Worm (Caenorhabditis elegans) whole organism, L3 larva: ENCODE data around the gene M151.7.

Experiments
- ZK546.5 ChIP-seq: sonication (generic microtip); optimal IDR thresholded peaks from 2 replicates; lab custom pipeline; 2017; ENCODE audit warnings: missing biosample characterization, missing genetic modification characterization
- aly-2 ChIP-seq: fragments of 150-350 bp; optimal IDR thresholded peaks from 2 replicates; lab custom pipeline; 2014; ENCODE audit warnings: missing biosample characterization, missing genetic modification characterization
- ceh-16 ChIP-seq: sonication (generic microtip); optimal IDR thresholded peaks from 2 replicates; lab custom pipeline; 2017; ENCODE audit warnings: missing biosample characterization, missing genetic modification characterization
- ceh-28 ChIP-seq: fragments of 150-350 bp; optimal IDR thresholded peaks from 2 replicates; lab custom pipeline; 2014; ENCODE audit warnings: missing biosample characterization, missing genetic modification reagents, missing genetic modification characterization
- ceh-82 ChIP-seq: fragments of 150-350 bp; optimal IDR thresholded peaks from 2 replicates; lab custom pipeline; 2014; ENCODE audit warnings: missing biosample characterization, missing genetic modification characterization
- ceh-9 ChIP-seq: sonication (generic microtip); optimal IDR thresholded peaks from 2 replicates; lab custom pipeline; 2018; ENCODE audit warnings: missing biosample characterization, missing genetic modification characterization
- daf-12 ChIP-seq: fragments of 150-350 bp; optimal IDR thresholded peaks from 2 replicates; lab custom pipeline; 2014; ENCODE audit warnings: missing biosample characterization, missing genetic modification reagents, missing genetic modification characterization
- egl-27 ChIP-seq: sonication (generic microtip); optimal IDR thresholded peaks from 4 replicates; lab custom pipeline; 2017; ENCODE audit warnings: missing biosample characterization, missing genetic modification reagents, missing genetic modification characterization
- elt-1 ChIP-seq: fragments of 150-350 bp; optimal IDR thresholded peaks from 2 replicates; lab custom pipeline; 2014; ENCODE audit warnings: missing biosample characterization, missing genetic modification characterization
- elt-3 ChIP-seq, 3 experiments: fragments of 150-350 bp in 1 of 3; sonication (generic microtip) in 2 of 3; optimal IDR thresholded peaks; 2 replicates in 2 of 3; 4 replicates in 1 of 3; lab custom pipeline; 2014 to 2017; ENCODE audit warnings: missing biosample characterization in 3 of 3, missing genetic modification characterization in 3 of 3
- eor-1 ChIP-seq, 2 experiments: fragments of 150-350 bp; optimal IDR thresholded peaks; 2 replicates each; lab custom pipeline; 2014 to 2018; ENCODE audit warnings: missing biosample characterization in 2 of 2, missing genetic modification characterization in 2 of 2
- fkh-2 ChIP-seq: fragments of 150-350 bp; optimal IDR thresholded peaks from 2 replicates; lab custom pipeline; 2014; ENCODE audit warnings: missing biosample characterization, missing genetic modification reagents, missing genetic modification characterization
- fos-1 ChIP-seq: fragments of 150-350 bp; optimal IDR thresholded peaks from 2 replicates; lab custom pipeline; 2014; ENCODE audit warnings: missing biosample characterization, missing genetic modification characterization
- hmg-11 ChIP-seq: sonication (generic microtip); optimal IDR thresholded peaks from 2 replicates; lab custom pipeline; 2016; ENCODE audit warnings: missing genetic modification characterization, missing compliant biosample characterization
- lin-15B ChIP-seq: fragments of 150-350 bp; optimal IDR thresholded peaks from 2 replicates; lab custom pipeline; 2014; ENCODE audit warnings: missing biosample characterization, missing genetic modification characterization
- lin-39 ChIP-seq: fragments of 150-350 bp; optimal IDR thresholded peaks from 2 replicates; lab custom pipeline; 2018; ENCODE audit warnings: missing biosample characterization, missing genetic modification reagents, missing genetic modification characterization
- lsy-12 ChIP-seq: sonication (generic microtip); optimal IDR thresholded peaks from 2 replicates; lab custom pipeline; 2016; ENCODE audit warnings: mild to moderate bottlenecking, missing genetic modification characterization, missing compliant biosample characterization
- mdl-1 ChIP-seq: fragments of 150-350 bp; optimal IDR thresholded peaks from 2 replicates; lab custom pipeline; 2014; ENCODE audit warnings: missing biosample characterization, missing genetic modification characterization
- mml-1 ChIP-seq: fragments of 150-350 bp; sonication (generic microtip); optimal IDR thresholded peaks from 3 replicates; lab custom pipeline; 2014; ENCODE audit warnings: missing biosample characterization, missing genetic modification characterization
- nfya-1 ChIP-seq: sonication (generic microtip); optimal IDR thresholded peaks from 2 replicates; lab custom pipeline; 2017; ENCODE audit warnings: missing genetic modification characterization, mild to moderate bottlenecking, missing compliant biosample characterization, antibody characterized with exemption, moderate library complexity; ENCODE audit not compliant: insufficient read depth
- nhr-23 ChIP-seq: fragments of 150-350 bp; optimal IDR thresholded peaks from 2 replicates; lab custom pipeline; 2014; ENCODE audit warnings: missing biosample characterization, missing genetic modification reagents, missing genetic modification characterization
- nhr-76 ChIP-seq: fragments of 150-350 bp; sonication (generic microtip); optimal IDR thresholded peaks from 5 replicates; lab custom pipeline; 2014; ENCODE audit warnings: missing biosample characterization, missing genetic modification characterization
- nhr-77 ChIP-seq: fragments of 150-350 bp; optimal IDR thresholded peaks from 2 replicates; lab custom pipeline; 2014; ENCODE audit warnings: missing biosample characterization, missing genetic modification characterization
- pha-4 ChIP-seq: fragments of 150-350 bp; optimal IDR thresholded peaks from 2 replicates; lab custom pipeline; 2014; ENCODE audit warnings: missing biosample characterization, missing genetic modification reagents, missing genetic modification characterization
- pqm-1 ChIP-seq: fragments of 150-350 bp; optimal IDR thresholded peaks from 2 replicates; lab custom pipeline; 2017; ENCODE audit warnings: missing biosample characterization, missing genetic modification characterization, inconsistent platforms
- sea-2 ChIP-seq: fragments of 150-350 bp; sonication (generic microtip); optimal IDR thresholded peaks from 4 replicates; lab custom pipeline; 2014; ENCODE audit warnings: missing biosample characterization, missing genetic modification reagents, missing genetic modification characterization
- skn-1 ChIP-seq: fragments of 150-350 bp; optimal IDR thresholded peaks from 2 replicates; lab custom pipeline; 2014; ENCODE audit warnings: missing biosample characterization, missing genetic modification characterization
- snpc-4 ChIP-seq: fragments of 150-350 bp; optimal IDR thresholded peaks from 2 replicates; lab custom pipeline; 2014; ENCODE audit warnings: missing biosample characterization, missing genetic modification characterization
- tbx-2 ChIP-seq: sonication (generic microtip); optimal IDR thresholded peaks from 2 replicates; lab custom pipeline; 2016; ENCODE audit warnings: mild to moderate bottlenecking, missing genetic modification characterization, missing compliant biosample characterization
- unc-39 ChIP-seq: sonication (generic microtip); optimal IDR thresholded peaks from 4 replicates; lab custom pipeline; 2017; ENCODE audit warnings: missing biosample characterization, missing genetic modification characterization
- unc-62 ChIP-seq: fragments of 150-350 bp; sonication (generic microtip); optimal IDR thresholded peaks from 4 replicates; lab custom pipeline; 2014; ENCODE audit warnings: missing biosample characterization, missing genetic modification reagents, missing genetic modification characterization
- ztf-11 ChIP-seq: fragments of 150-350 bp; optimal IDR thresholded peaks from 2 replicates; lab custom pipeline; 2014; ENCODE audit warnings: missing biosample characterization, missing genetic modification characterization

M151.7 gene

ce11 chrII:3622014-3622413, at the start of gene M151.7:
Gene M151.7, plus strand, starts transcription at chrII:3622314.
- TF ChIP-seq unc-62 (GFP tag; lab: Kevin White, UChicago) (no peak), lsy-12 (tag; lab: Kevin White, UChicago) (no peak), lin-15B (tag; lab: Kevin White, UChicago) (no peak), snpc-4 (tag; lab: Kevin White, UChicago) (no peak), fkh-2 (tag; lab: Kevin White, UChicago) (no peak), egl-27 (tag; lab: Kevin White, UChicago) (no peak), elt-1 (tag; lab: Kevin White, UChicago) (no peak), unc-39 (tag; lab: Kevin White, UChicago) (no peak), mdl-1 (tag; lab: Kevin White, UChicago) (no peak), ceh-82 (tag; lab: Kevin White, UChicago) (no peak), ceh-9 (tag; lab: Kevin White, UChicago) (no peak), lin-39 (tag; lab: Kevin White, UChicago) (no peak), nfya-1 (tag; lab: Kevin White, UChicago) (no peak)

- TF ChIP-seq ceh-28 (tag; lab: Kevin White, UChicago), result no peak
- no peak for TF ChIP-seq pqm-1 (tag; lab: Kevin White, UChicago)
- TF ChIP-seq ztf-11 (tag; lab: Kevin White, UChicago), result no peak
- TF ChIP-seq lin-15B (tag; lab: Kevin White, UChicago), result no peak
- no peak for TF ChIP-seq snpc-4 (tag; lab: Kevin White, UChicago)
- no peak for TF ChIP-seq elt-1 (tag; lab: Kevin White, UChicago)
- TF ChIP-seq mdl-1 (tag; lab: Kevin White, UChicago), result no peak
- TF ChIP-seq elt-3 (tag; optimal IDR thresholded peaks at IDR 0.05; lab: Kevin White, UChicago), result no peak
- TF ChIP-seq, all 47 proteins: peak for 0
Observed at ce11 chrII:3573255-3573654, 48.9 kb upstream of the M151.7 start, which contains the start of gene clec-130. Gene clec-130, plus strand, starts transcription at chrII:3573555.

DNA sequence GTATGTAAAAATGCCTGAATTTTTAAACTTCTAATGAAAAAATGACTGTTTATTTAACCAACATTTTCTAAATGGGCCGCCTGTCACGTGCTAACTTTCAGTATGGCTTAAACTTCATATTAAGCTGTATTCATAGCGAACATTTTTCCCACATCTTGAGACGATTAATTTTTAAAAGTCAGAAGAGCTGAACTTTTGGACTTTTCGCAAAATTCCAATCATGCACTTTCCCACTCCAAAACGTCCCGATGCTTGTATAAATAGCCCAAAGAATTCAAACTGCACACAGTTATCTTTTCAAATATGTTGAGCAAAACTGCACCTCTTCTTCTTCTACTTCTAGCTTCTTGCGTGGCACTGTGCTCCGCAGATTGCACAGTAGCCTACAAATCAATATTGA, 45.4 kb upstream of the M151.7 start, which contains the start of gene clec-132:
TSS of gene clec-132 (plus strand) at position 301 of the 400 bp plus-strand sequence.
- TF ChIP-seq ceh-9 (tag; lab: Kevin White, UChicago) (no peak), ZK546.5 (tag; lab: Kevin White, UChicago) (no peak), ceh-82 (tag; lab: Kevin White, UChicago) (no peak), lsy-12 (tag; lab: Kevin White, UChicago) (no peak), unc-39 (tag; lab: Kevin White, UChicago) (no peak), egl-27 (tag; lab: Kevin White, UChicago) (no peak), ceh-28 (tag; lab: Kevin White, UChicago) (no peak), aly-2 (tag; lab: Kevin White, UChicago) (no peak), nhr-76 (no peak), sea-2 (GFP tag; lab: Kevin White, UChicago) (no peak), mml-1 (no peak), nhr-23 (tag; lab: Kevin White, UChicago) (no peak)

- TF ChIP-seq sea-2 (GFP tag; lab: Kevin White, UChicago) (no peak), daf-12 (tag; lab: Kevin White, UChicago) (no peak), ceh-82 (tag; lab: Kevin White, UChicago) (no peak), mml-1 (no peak)
Observed at ce11 chrII:3578121-3578520, 44.0 kb upstream of the M151.7 start, which contains the start of gene clec-133. Gene clec-133, plus strand, starts transcription at chrII:3578421.

DNA sequence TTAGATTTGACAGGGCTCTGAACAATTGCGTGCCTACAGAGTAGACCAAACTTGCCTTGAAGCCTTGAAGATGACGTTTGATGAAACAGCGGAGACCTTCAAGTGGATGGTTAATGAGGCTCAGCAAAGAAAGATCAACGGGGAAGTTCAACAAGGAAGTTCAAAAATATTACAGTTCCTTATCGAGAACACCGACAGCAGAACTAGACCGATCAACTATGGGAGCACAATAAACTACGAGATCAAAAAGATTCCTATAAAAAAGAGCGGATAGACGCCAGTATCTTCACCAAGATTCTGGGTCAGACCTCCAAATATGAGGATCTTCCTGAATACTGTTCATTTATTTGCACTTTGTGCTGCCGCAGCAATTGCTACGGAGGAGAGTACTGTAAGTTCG, 42.3 kb upstream of the M151.7 start, which contains the start of gene clec-134:
TSS of gene clec-134 (plus strand) at position 301 of the 400 bp plus-strand sequence.
- TF ChIP-seq lsy-12 (tag; lab: Kevin White, UChicago) (no peak), skn-1 (no peak), lin-15B (tag; lab: Kevin White, UChicago) (no peak), ceh-9 (tag; lab: Kevin White, UChicago) (no peak), eor-1 (tag; optimal IDR thresholded peaks at IDR 0.05; lab: Kevin White, UChicago) (no peak), nhr-23 (tag; lab: Kevin White, UChicago) (no peak), ceh-82 (tag; lab: Kevin White, UChicago) (no peak), unc-62 (GFP tag; lab: Kevin White, UChicago) (no peak), fos-1 (tag; lab: Kevin White, UChicago) (no peak), mdl-1 (tag; lab: Kevin White, UChicago) (no peak), tbx-2 (tag; lab: Kevin White, UChicago) (no peak), unc-39 (tag; lab: Kevin White, UChicago) (no peak), nhr-76 (no peak), pha-4 (tag; lab: Kevin White, UChicago) (no peak), elt-3 (tag; optimal IDR thresholded peaks at IDR 0.05; lab: Kevin White, UChicago) (no peak), elt-1 (tag; lab: Kevin White, UChicago) (no peak), nhr-77 (tag; lab: Kevin White, UChicago) (no peak), ceh-16 (tag; lab: Kevin White, UChicago) (no peak), hmg-11 (tag; lab: Kevin White, UChicago) (no peak)
